Worm (Caenorhabditis elegans): ENCODE data around the gene C48B4.3.

C48B4.3 gene

ce11 chrIII:9620148-9620547 lies 38.0 kb upstream of the C48B4.3 start:
- TF ChIP-seq ceh-18 (tag; optimal IDR thresholded peaks at IDR 0.05) (peak; percentile 7), C38D4.7 (GFP tag; optimal IDR thresholded peaks at IDR 0.05) (no peak)

ce11 chrIII:9619079-9619761 lies 37.0 kb upstream of the C48B4.3 start, which contains the start of gene hlh-11:
Gene hlh-11 (plus strand): TSS chrIII:9619711.
- TF ChIP-seq Y22D7AL.16 (tag; optimal IDR thresholded peaks at IDR 0.05) (no peak), lin-11 (tag; optimal IDR thresholded peaks at IDR 0.05) (no peak), gmeb-2 (tag; optimal IDR thresholded peaks at IDR 0.05) (no peak), hlh-15 (tag; optimal IDR thresholded peaks at IDR 0.05) (no peak), ceh-31 (tag; optimal IDR thresholded peaks at IDR 0.05) (peak; percentile 62), sdc-2 (tag; optimal IDR thresholded peaks at IDR 0.05) (no peak), nhr-232 (tag; optimal IDR thresholded peaks at IDR 0.05) (no peak), tbx-7 (tag; optimal IDR thresholded peaks at IDR 0.05) (no peak), dmd-4 (tag; optimal IDR thresholded peaks at IDR 0.05; ENCODE audit: borderline replicate concordance) (no peak), rnt-1 (tag; optimal IDR thresholded peaks at IDR 0.05) (peak; percentile 57), dve-1 (tag; optimal IDR thresholded peaks at IDR 0.05) (peak; percentile 12), pat-9 (tag; optimal IDR thresholded peaks at IDR 0.05) (peak; percentile 35), T23F11.4 (GFP tag; optimal IDR thresholded peaks at IDR 0.05) (no peak), unc-55 (GFP tag; optimal IDR thresholded peaks at IDR 0.05) (peak; percentile 41), fax-1 (tag; optimal IDR thresholded peaks at IDR 0.05) (no peak), ceh-6 (GFP tag; optimal IDR thresholded peaks at IDR 0.05) (peak; percentile 23), K09A11.1 (tag; optimal IDR thresholded peaks at IDR 0.05; ENCODE audit: insufficient read depth) (peak; percentile 17), pha-2 (tag; optimal IDR thresholded peaks at IDR 0.05) (no peak), ceh-34 (tag; optimal IDR thresholded peaks at IDR 0.05) (peak; percentile 59), hlh-13 (GFP tag; optimal IDR thresholded peaks at IDR 0.05) (no peak), unc-42 (tag; optimal IDR thresholded peaks at IDR 0.05) (peak; percentile 59), ceh-24 (tag; optimal IDR thresholded peaks at IDR 0.05) (no peak), hlh-8 (tag; optimal IDR thresholded peaks at IDR 0.05) (peak; percentile 59), ceh-2 (tag; optimal IDR thresholded peaks at IDR 0.05) (no peak), pax-1 (tag; optimal IDR thresholded peaks at IDR 0.05) (no peak), ceh-45 (GFP tag; IDR thresholded peaks at IDR 0.05) (no peak), elt-4 (tag; optimal IDR thresholded peaks at IDR 0.05) (no peak), nhr-11 (tag; optimal IDR thresholded peaks at IDR 0.05) (no peak), ets-4 (tag; optimal IDR thresholded peaks at IDR 0.05) (peak; percentile 41), odd-2 (tag; optimal IDR thresholded peaks at IDR 0.05) (no peak), zip-5 (tag; optimal IDR thresholded peaks at IDR 0.05) (no peak), madf-2 (tag; optimal IDR thresholded peaks at IDR 0.05) (no peak), sox-2 (GFP tag; IDR thresholded peaks at IDR 0.05) (no peak), hlh-30 (tag; optimal IDR thresholded peaks at IDR 0.05; ENCODE audit: insufficient read depth) (peak; percentile 76), ceh-19 (GFP tag; optimal IDR thresholded peaks at IDR 0.05) (no peak), nfya-1 (tag; optimal IDR thresholded peaks at IDR 0.05) (peak; percentile 77), lim-6 (tag; optimal IDR thresholded peaks at IDR 0.05) (no peak), ref-2 (tag; optimal IDR thresholded peaks at IDR 0.05) (no peak), ztf-16 (tag; optimal IDR thresholded peaks at IDR 0.05) (no peak), mec-3 (tag; optimal IDR thresholded peaks at IDR 0.05; ENCODE audit: borderline replicate concordance) (no peak), ceh-30 (tag; optimal IDR thresholded peaks at IDR 0.05) (no peak), pag-3 (tag; optimal IDR thresholded peaks at IDR 0.05; ENCODE audit: borderline replicate concordance) (no peak), unc-86 (tag; optimal IDR thresholded peaks at IDR 0.05) (no peak), ceh-22 (tag; optimal IDR thresholded peaks at IDR 0.05) (no peak), ceh-9 (tag; optimal IDR thresholded peaks at IDR 0.05) (no peak), ceh-48 (tag; optimal IDR thresholded peaks at IDR 0.05) (no peak), F13H6.1 (tag; optimal IDR thresholded peaks at IDR 0.05) (peak; percentile 71), eyg-1 (tag; optimal IDR thresholded peaks at IDR 0.05) (no peak), ceh-14 (tag; optimal IDR thresholded peaks at IDR 0.05) (peak; percentile 26)
